Fruit fly (Drosophila melanogaster) whole organism, embryonic: ENCODE results near the gene CG42693.

Source experiments
- C15 ChIP-seq: fragments of 200-800 bp; sonication (Bioruptor generic); IDR thresholded peaks from 3 replicates; pipeline ENCODE4 v1.3.6; 2022; ENCODE audit warnings: missing biosample characterization, missing genetic modification characterization
- CG10274 ChIP-seq: fragments of 200-800 bp; sonication (Bioruptor generic); optimal IDR thresholded peaks from 3 replicates; lab custom pipeline; 2017; ENCODE audit warnings: missing biosample characterization, mild to moderate bottlenecking, missing genetic modification characterization
- CG11398 ChIP-seq: fragments of 200-800 bp; sonication (Bioruptor generic); optimal IDR thresholded peaks from 2 replicates; lab custom pipeline; 2016; ENCODE audit warnings: missing biosample characterization, missing genetic modification characterization
- CG11456 ChIP-seq: fragments of 200-800 bp; sonication (Bioruptor generic); IDR thresholded peaks from 3 replicates; pipeline ENCODE4 v1.3.6; 2022; ENCODE audit warnings: missing biosample characterization, missing genetic modification characterization
- CG15269 ChIP-seq: fragments of 200-800 bp; sonication (Bioruptor generic); optimal IDR thresholded peaks from 2 replicates; lab custom pipeline; 2018; ENCODE audit warnings: missing biosample characterization, mild to moderate bottlenecking, missing genetic modification characterization, moderate library complexity
- CG16779 ChIP-seq: fragments of 200-800 bp; sonication (Bioruptor generic); IDR thresholded peaks from 2 replicates; pipeline ENCODE4 v1.3.6; 2022; ENCODE audit warnings: missing biosample characterization, missing genetic modification characterization
- CG17186 ChIP-seq: fragments of 200-800 bp; sonication (Bioruptor generic); optimal IDR thresholded peaks from 3 replicates; lab custom pipeline; 2017; ENCODE audit warnings: missing biosample characterization, missing genetic modification reagents, missing genetic modification characterization
- CG17359 ChIP-seq: fragments of 200-800 bp; sonication (Bioruptor generic); optimal IDR thresholded peaks from 3 replicates; lab custom pipeline; 2018; ENCODE audit warnings: missing biosample characterization, mild to moderate bottlenecking, missing genetic modification characterization, moderate library complexity
- CG17385 ChIP-seq: fragments of 200-800 bp; sonication (Bioruptor generic); optimal IDR thresholded peaks from 3 replicates; lab custom pipeline; 2018; ENCODE audit warnings: missing biosample characterization, mild to moderate bottlenecking, missing genetic modification characterization
- CG18476 ChIP-seq: fragments of 200-800 bp; sonication (Bioruptor generic); optimal IDR thresholded peaks from 2 replicates; lab custom pipeline; 2016; ENCODE audit warnings: missing biosample characterization, mild to moderate bottlenecking, missing genetic modification characterization
- CG30403 ChIP-seq: fragments of 200-800 bp; sonication (Bioruptor generic); optimal IDR thresholded peaks from 3 replicates; lab custom pipeline; 2016; ENCODE audit warnings: missing biosample characterization, missing genetic modification characterization
- CG3065 ChIP-seq: fragments of 200-800 bp; sonication (Bioruptor generic); optimal IDR thresholded peaks from 2 replicates; lab custom pipeline; 2016; ENCODE audit warnings: missing biosample characterization, missing genetic modification characterization
- CG31441 ChIP-seq: fragments of 200-800 bp; sonication (Bioruptor generic); IDR thresholded peaks from 2 replicates; pipeline ENCODE4 v1.3.6; 2022; ENCODE audit warnings: missing biosample characterization, missing genetic modification characterization
- CG3281 ChIP-seq: fragments of 200-800 bp; sonication (Bioruptor generic); optimal IDR thresholded peaks from 3 replicates; lab custom pipeline; 2017; ENCODE audit warnings: missing biosample characterization, mild to moderate bottlenecking, missing genetic modification characterization
- CG43689 ChIP-seq: fragments of 200-800 bp; sonication (Bioruptor generic); IDR thresholded peaks from 2 replicates; pipeline ENCODE4 v1.3.6; 2022; ENCODE audit warnings: missing biosample characterization, missing genetic modification characterization
- CG4424 ChIP-seq: fragments of 200-800 bp; sonication (Bioruptor generic); optimal IDR thresholded peaks from 3 replicates; lab custom pipeline; 2016; ENCODE audit warnings: missing biosample characterization, missing genetic modification characterization
- CG8281 ChIP-seq: fragments of 200-800 bp; sonication (Bioruptor generic); optimal IDR thresholded peaks from 2 replicates; lab custom pipeline; 2018; ENCODE audit warnings: missing biosample characterization, mild to moderate bottlenecking, missing genetic modification characterization, moderate library complexity
- Dbx ChIP-seq: fragments of 200-800 bp; sonication (Bioruptor generic); IDR thresholded peaks from 3 replicates; pipeline ENCODE4 v1.3.6; 2022; ENCODE audit warnings: missing biosample characterization, missing genetic modification characterization
- Dip2 ChIP-seq: fragments of 200-800 bp; sonication (Bioruptor generic); IDR thresholded peaks from 2 replicates; pipeline ENCODE4 v1.3.6; 2022; ENCODE audit warnings: missing biosample characterization, missing genetic modification characterization
- Dip3 ChIP-seq: fragments of 200-800 bp; sonication (Bioruptor generic); optimal IDR thresholded peaks from 3 replicates; lab custom pipeline; 2016; ENCODE audit warnings: missing biosample characterization, missing genetic modification characterization
- ERR ChIP-seq: fragments of 200-800 bp; sonication (Bioruptor generic); optimal IDR thresholded peaks from 2 replicates; lab custom pipeline; 2016; ENCODE audit warnings: missing biosample characterization, missing genetic modification characterization
- Ets65A ChIP-seq: fragments of 200-800 bp; sonication (Bioruptor generic); peaks from one replicate; lab custom pipeline; 2016; ENCODE audit warnings: missing biosample characterization, missing genetic modification characterization
- Gsc ChIP-seq: fragments of 200-800 bp; sonication (Bioruptor generic); IDR thresholded peaks from 2 replicates; pipeline ENCODE4 v1.3.6; 2022; ENCODE audit warnings: missing biosample characterization, missing genetic modification characterization
- HLH3B ChIP-seq: fragments of 200-800 bp; sonication (Bioruptor generic); IDR thresholded peaks from 2 replicates; pipeline ENCODE4 v1.3.6; 2022; ENCODE audit warnings: missing biosample characterization, missing genetic modification characterization
- HmgD ChIP-seq: fragments of 200-800 bp; sonication (Bioruptor generic); optimal IDR thresholded peaks from 3 replicates; lab custom pipeline; 2016; ENCODE audit warnings: missing biosample characterization, missing genetic modification characterization
- Hmr ChIP-seq: fragments of 200-800 bp; sonication (Bioruptor generic); optimal IDR thresholded peaks from 3 replicates; lab custom pipeline; 2017; ENCODE audit warnings: mild to moderate bottlenecking, missing biosample characterization, missing genetic modification reagents, missing genetic modification characterization
- Hsf ChIP-seq: fragments of 200-800 bp; sonication (Bioruptor generic); optimal IDR thresholded peaks from 3 replicates; lab custom pipeline; 2016; ENCODE audit warnings: missing biosample characterization, missing genetic modification characterization
- MBD-R2 ChIP-seq: fragments of 200-800 bp; sonication (Bioruptor generic); IDR thresholded peaks from 2 replicates; pipeline ENCODE4 v1.3.6; 2022; ENCODE audit warnings: missing biosample characterization, missing genetic modification characterization
- Max ChIP-seq: fragments of 200-800 bp; sonication (Bioruptor generic); optimal IDR thresholded peaks from 2 replicates; lab custom pipeline; 2016; ENCODE audit warnings: missing biosample characterization, mild to moderate bottlenecking, missing genetic modification characterization
- Mes4 ChIP-seq: fragments of 200-800 bp; sonication (Bioruptor generic); optimal IDR thresholded peaks from 2 replicates; lab custom pipeline; 2016; ENCODE audit warnings: missing biosample characterization, missing genetic modification characterization
- PHDP ChIP-seq: fragments of 200-800 bp; sonication (Bioruptor generic); optimal IDR thresholded peaks from 3 replicates; lab custom pipeline; 2018; ENCODE audit warnings: missing biosample characterization, mild to moderate bottlenecking, missing genetic modification characterization, moderate library complexity
- Rfx ChIP-seq: fragments of 200-800 bp; sonication (Bioruptor generic); IDR thresholded peaks from 2 replicates; pipeline ENCODE4 v1.3.6; 2022; ENCODE audit warnings: missing biosample characterization, missing genetic modification characterization
- Sin3A ChIP-seq: fragments of >200 bp; optimal IDR thresholded peaks from 2 replicates; lab custom pipeline; 2018
- Sox102F ChIP-seq: fragments of 200-800 bp; sonication (Bioruptor generic); optimal IDR thresholded peaks from 2 replicates; lab custom pipeline; 2018; ENCODE audit warnings: missing biosample characterization, mild to moderate bottlenecking, missing genetic modification characterization, moderate library complexity
- ara ChIP-seq: fragments of 200-800 bp; sonication (Bioruptor generic); IDR thresholded peaks from 2 replicates; pipeline ENCODE4 v1.3.6; 2022; ENCODE audit warnings: missing biosample characterization, missing genetic modification characterization
- bbx ChIP-seq: fragments of 200-800 bp; sonication (Bioruptor generic); IDR thresholded peaks from 2 replicates; pipeline ENCODE4 v1.3.6; 2022; ENCODE audit warnings: missing biosample characterization, missing genetic modification characterization; ENCODE audit not compliant: partially characterized antibody
- bsh ChIP-seq, 2 experiments: fragments of 200-800 bp; sonication (Bioruptor generic); optimal IDR thresholded peaks; 2 replicates each; lab custom pipeline; 2017 to 2018; ENCODE audit warnings: mild to moderate bottlenecking in 2 of 2, missing biosample characterization in 2 of 2, missing genetic modification characterization in 2 of 2, moderate library complexity in 1 of 2
- dati ChIP-seq: fragments of 200-800 bp; sonication (Bioruptor generic); IDR thresholded peaks from 2 replicates; pipeline ENCODE4 v1.3.6; 2022; ENCODE audit warnings: missing biosample characterization, missing genetic modification characterization
- dpn ChIP-seq, 2 experiments: fragments of 200-800 bp; sonication (Bioruptor generic); optimal IDR thresholded peaks; 3 replicates each; lab custom pipeline; 2016; ENCODE audit warnings: missing biosample characterization in 2 of 2, missing genetic modification characterization in 2 of 2
- ewg ChIP-seq: fragments of 200-800 bp; sonication (Bioruptor generic); optimal IDR thresholded peaks from 3 replicates; lab custom pipeline; 2017; ENCODE audit warnings: mild to moderate bottlenecking, missing biosample characterization, missing genetic modification reagents, missing genetic modification characterization
- gfzf ChIP-seq: fragments of 200-800 bp; sonication (Bioruptor generic); optimal IDR thresholded peaks from 2 replicates; lab custom pipeline; 2016; ENCODE audit warnings: missing biosample characterization, mild to moderate bottlenecking, missing genetic modification characterization, moderate library complexity
- hbn ChIP-seq: fragments of 200-800 bp; sonication (Bioruptor generic); IDR thresholded peaks from 2 replicates; pipeline ENCODE4 v1.3.6; 2022; ENCODE audit warnings: missing biosample characterization, missing genetic modification characterization; ENCODE audit not compliant: partially characterized antibody
- jumu ChIP-seq: fragments of 200-800 bp; sonication (Bioruptor generic); optimal IDR thresholded peaks from 3 replicates; lab custom pipeline; 2016; ENCODE audit warnings: missing biosample characterization, missing genetic modification characterization
- otp ChIP-seq: fragments of 200-800 bp; sonication (Bioruptor generic); IDR thresholded peaks from 3 replicates; pipeline ENCODE4, ENCODE4 v1.3.6; 2022; ENCODE audit warnings: missing biosample characterization, missing genetic modification characterization
- phol ChIP-seq: fragments of 200-800 bp; sonication (Bioruptor generic); optimal IDR thresholded peaks from 3 replicates; lab custom pipeline; 2018; ENCODE audit warnings: missing biosample characterization, mild to moderate bottlenecking, missing genetic modification characterization, moderate library complexity
- scrt ChIP-seq: fragments of 200-800 bp; sonication (Bioruptor generic); optimal IDR thresholded peaks from 2 replicates; lab custom pipeline; 2018; ENCODE audit warnings: missing biosample characterization, mild to moderate bottlenecking, missing genetic modification characterization, moderate library complexity
- slbo ChIP-seq: fragments of 200-800 bp; sonication (Bioruptor generic); IDR thresholded peaks from 2 replicates; pipeline ENCODE4 v1.3.6; 2022; ENCODE audit warnings: missing biosample characterization, missing genetic modification characterization
- sqz ChIP-seq: fragments of 200-800 bp; sonication (Bioruptor generic); optimal IDR thresholded peaks from 3 replicates; lab custom pipeline; 2018; ENCODE audit warnings: missing biosample characterization, mild to moderate bottlenecking, missing genetic modification characterization
- stc ChIP-seq: fragments of 200-800 bp; sonication (Bioruptor generic); IDR thresholded peaks from 2 replicates; pipeline ENCODE4 v1.3.6; 2022; ENCODE audit warnings: missing biosample characterization, missing genetic modification characterization
- tna ChIP-seq: fragments of 200-800 bp; sonication (Bioruptor generic); IDR thresholded peaks from 2 replicates; pipeline ENCODE4 v1.3.6; 2022; ENCODE audit warnings: missing biosample characterization, missing genetic modification characterization; ENCODE audit not compliant: partially characterized antibody
- trem ChIP-seq: fragments of 200-800 bp; optimal IDR thresholded peaks from 3 replicates; lab custom pipeline; 2019; ENCODE audit warnings: missing biosample characterization, mild to moderate bottlenecking, missing genetic modification characterization, moderate library complexity
- twi ChIP-seq: fragments of 200-800 bp; optimal IDR thresholded peaks from 2 replicates; lab custom pipeline; 2019; ENCODE audit warnings: missing biosample characterization, mild to moderate bottlenecking, missing genetic modification characterization, moderate library complexity
- unc-4 ChIP-seq: fragments of 200-800 bp; sonication (Bioruptor generic); IDR thresholded peaks from 2 replicates; pipeline ENCODE4 v1.3.6; 2022; ENCODE audit warnings: missing biosample characterization, missing genetic modification characterization; ENCODE audit not compliant: partially characterized antibody

CG42693 gene

DNA sequence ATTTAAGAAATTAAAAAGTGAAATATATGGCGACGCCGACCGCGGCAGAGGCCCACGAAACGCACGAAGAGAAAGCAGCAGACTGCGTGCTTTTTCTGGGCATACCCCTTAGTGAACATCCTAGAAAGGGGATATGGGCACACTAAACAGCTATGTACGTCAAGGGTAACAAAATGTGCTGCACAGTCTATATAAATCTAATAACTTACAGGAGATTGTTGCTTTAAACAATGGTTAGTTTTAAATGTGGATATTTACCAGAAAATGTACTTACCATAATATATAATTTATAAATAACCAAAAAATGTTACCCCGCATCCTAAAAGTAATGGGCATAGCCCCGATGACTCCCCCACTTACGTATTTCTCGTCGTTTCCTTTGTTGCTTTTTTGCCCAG is 10.0 kb upstream of the CG42693 start:
- TF ChIP-seq HmgD (GFP tag; lab: Kevin White, UChicago), result no peak
- TF ChIP-seq otp, result no peak
- TF ChIP-seq Max (GFP tag; lab: Kevin White, UChicago), result no peak
- no peak for TF ChIP-seq sqz
- no peak for TF ChIP-seq CG11398
- TF ChIP-seq slbo, result no peak
- peak; percentile 34 for TF ChIP-seq CG3281 (GFP tag; lab: Kevin White, UChicago)
- peak; percentile 26 for TF ChIP-seq Sox102F (GFP tag; lab: Kevin White, UChicago)
- no peak for TF ChIP-seq scrt (GFP tag; lab: Kevin White, UChicago)
- no peak for TF ChIP-seq dpn (GFP tag; optimal IDR thresholded peaks at IDR 0.05; lab: Kevin White, UChicago)
- TF ChIP-seq CG11456 (GFP tag; lab: Robert Waterston, UW), result no peak
- TF ChIP-seq gfzf (GFP tag; lab: Kevin White, UChicago), result no peak
- TF ChIP-seq CG3065 (GFP tag; lab: Kevin White, UChicago), result no peak
- TF ChIP-seq Dip2 (GFP tag; lab: Robert Waterston, UW), result no peak
- TF ChIP-seq jumu (GFP tag; lab: Kevin White, UChicago), result no peak
- no peak for TF ChIP-seq CG8281
- no peak for TF ChIP-seq Dip3 (GFP tag; lab: Kevin White, UChicago)
- no peak for TF ChIP-seq CG17385 (GFP tag; lab: Kevin White, UChicago)
- peak in 1 of 2 experiments; percentile 23 for TF ChIP-seq bsh (GFP tag; optimal IDR thresholded peaks at IDR 0.05; lab: Kevin White, UChicago)
- no peak for TF ChIP-seq hbn (GFP tag; lab: Robert Waterston, UW)
- TF ChIP-seq Hmr (GFP tag; lab: Kevin White, UChicago), result no peak
- no peak for TF ChIP-seq CG17186
- no peak for TF ChIP-seq CG4424 (GFP tag; lab: Kevin White, UChicago)
- TF ChIP-seq dati (GFP tag; lab: Robert Waterston, UW), result no peak
- no peak for TF ChIP-seq Mes4 (GFP tag; lab: Kevin White, UChicago)
- peak; percentile 16 for TF ChIP-seq CG17359 (tag; lab: Kevin White, UChicago)
- no peak for TF ChIP-seq C15 (GFP tag; lab: Robert Waterston, UW)
- TF ChIP-seq CG43689 (GFP tag; lab: Robert Waterston, UW), result no peak
- TF ChIP-seq Ets65A (GFP tag; lab: Kevin White, UChicago), result no peak
- TF ChIP-seq HLH3B (GFP tag; lab: Robert Waterston, UW), result no peak; the same call in 1 of the 2 replicates
- no peak; the same call in 1 of the 2 replicates for TF ChIP-seq CG31441 (GFP tag; lab: Robert Waterston, UW)
- TF ChIP-seq bbx (GFP tag; lab: Robert Waterston, UW), result no peak
- no peak for TF ChIP-seq CG15269 (tag; lab: Kevin White, UChicago)
- TF ChIP-seq Dbx (GFP tag; lab: Robert Waterston, UW), result no peak
- TF ChIP-seq stc (GFP tag; lab: Robert Waterston, UW), result no peak
- TF ChIP-seq twi, result no peak
- peak; percentile 18 for TF ChIP-seq CG30403 (GFP tag; lab: Kevin White, UChicago)
- no peak for TF ChIP-seq unc-4 (GFP tag; lab: Robert Waterston, UW)
- TF ChIP-seq MBD-R2, result no peak
- no peak for TF ChIP-seq Sin3A (lab: Kevin White, UChicago)
- TF ChIP-seq trem (tag; lab: Kevin White, UChicago), result no peak
- TF ChIP-seq PHDP (tag; lab: Kevin White, UChicago), result no peak
- no peak for TF ChIP-seq ERR (GFP tag; lab: Kevin White, UChicago)
- TF ChIP-seq Rfx (GFP tag; lab: Robert Waterston, UW), result no peak
- peak; percentile 2 for TF ChIP-seq ewg (GFP tag; lab: Kevin White, UChicago)
- no peak for TF ChIP-seq CG18476 (GFP tag; lab: Kevin White, UChicago)
- no peak for TF ChIP-seq Hsf
- no peak for TF ChIP-seq CG10274 (GFP tag; lab: Kevin White, UChicago)
- peak; percentile 41 for TF ChIP-seq phol
- no peak for TF ChIP-seq CG16779 (GFP tag; lab: Robert Waterston, UW)
- TF ChIP-seq ara (GFP tag; lab: Robert Waterston, UW), result no peak
- TF ChIP-seq tna (GFP tag; lab: Robert Waterston, UW), result no peak
- no peak for TF ChIP-seq Gsc (GFP tag; lab: Robert Waterston, UW)
